Fruit fly (Drosophila melanogaster) whole organism, wandering third instar larva: Measurements from ENCODE around the gene CG43057.

Source experiments
- Abd-B ChIP-seq: fragments of >200 bp; optimal IDR thresholded peaks from 2 replicates; lab custom pipeline; 2017; ENCODE audit warnings: missing biosample characterization, missing genetic modification characterization
- CG32264 ChIP-seq: fragments of 200-800 bp; sonication (Bioruptor generic); optimal IDR thresholded peaks from 2 replicates; lab custom pipeline; 2016; ENCODE audit warnings: missing biosample characterization, missing genetic modification characterization
- CG9705 ChIP-seq: fragments of 200-800 bp; sonication (Bioruptor generic); optimal IDR thresholded peaks from 2 replicates; lab custom pipeline; 2018; ENCODE audit warnings: missing biosample characterization, mild to moderate bottlenecking, missing genetic modification characterization
- CrebA ChIP-seq: fragments of 200-800 bp; sonication (Bioruptor generic); optimal IDR thresholded peaks from 2 replicates; lab custom pipeline; 2016; ENCODE audit warnings: missing biosample characterization, mild to moderate bottlenecking, missing genetic modification characterization, borderline replicate concordance
- Dfd ChIP-seq: fragments of >200 bp; optimal IDR thresholded peaks from 2 replicates; lab custom pipeline; 2017; ENCODE audit warnings: missing biosample characterization, missing genetic modification characterization
- Dif ChIP-seq: fragments of 200-275, 200-300 bp; sonication (Bioruptor generic); optimal IDR thresholded peaks from 2 replicates; lab custom pipeline; 2018; ENCODE audit warnings: missing biosample characterization, missing genetic modification characterization; ENCODE audit not compliant: partially characterized antibody
- GATAd ChIP-seq: sonication (Bioruptor generic); optimal IDR thresholded peaks from 2 replicates; lab custom pipeline; 2016; ENCODE audit warnings: missing biosample characterization, missing genetic modification characterization
- HLH106 ChIP-seq: fragments of 200-800 bp; optimal IDR thresholded peaks from 3 replicates; lab custom pipeline; 2019; ENCODE audit warnings: missing biosample characterization, mild to moderate bottlenecking, missing genetic modification characterization, moderate library complexity
- Hnf4 ChIP-seq: fragments of 200-800 bp; sonication (Bioruptor generic); optimal IDR thresholded peaks from 2 replicates; lab custom pipeline; 2016; ENCODE audit warnings: missing biosample characterization, mild to moderate bottlenecking, missing genetic modification characterization
- Hr78 ChIP-seq: fragments of >200 bp; optimal IDR thresholded peaks from 2 replicates; lab custom pipeline; 2017; ENCODE audit warnings: missing biosample characterization, missing genetic modification characterization
- Hr83 ChIP-seq: fragments of 200-300 bp; sonication (Bioruptor generic); optimal IDR thresholded peaks from 2 replicates; lab custom pipeline; 2016; ENCODE audit warnings: missing biosample characterization, mild to moderate bottlenecking, missing genetic modification characterization, moderate library complexity; ENCODE audit not compliant: poor library complexity, severe bottlenecking
- Jra ChIP-seq: sonication (Bioruptor generic); optimal IDR thresholded peaks from 2 replicates; lab custom pipeline; 2016; ENCODE audit warnings: missing biosample characterization, missing genetic modification characterization
- Mio ChIP-seq: sonication (Bioruptor generic); optimal IDR thresholded peaks from 2 replicates; lab custom pipeline; 2016; ENCODE audit warnings: missing biosample characterization, missing genetic modification characterization
- Myc ChIP-seq: fragments of >200 bp; optimal IDR thresholded peaks from 2 replicates; lab custom pipeline; 2017
- N ChIP-seq: fragments of >200 bp; optimal IDR thresholded peaks from 2 replicates; lab custom pipeline; 2018; ENCODE audit warnings: missing biosample characterization, missing external identifiers, missing genetic modification characterization
- OdsH ChIP-seq: fragments of 200-800 bp; sonication (Bioruptor generic); optimal IDR thresholded peaks from 2 replicates; lab custom pipeline; 2016; ENCODE audit warnings: missing biosample characterization, mild to moderate bottlenecking, missing genetic modification characterization
- Rel ChIP-seq, 2 experiments: fragments of 200-800 bp; sonication (Bioruptor generic) in 1 of 2; optimal IDR thresholded peaks; 2 replicates in 1 of 2; 3 replicates in 1 of 2; lab custom pipeline; 2016 to 2019; ENCODE audit warnings: mild to moderate bottlenecking in 2 of 2, missing biosample characterization in 2 of 2, missing genetic modification characterization in 2 of 2, moderate library complexity in 1 of 2
- Sp1 ChIP-seq: fragments of 200-800 bp; sonication (Bioruptor generic); optimal IDR thresholded peaks from 3 replicates; lab custom pipeline; 2019; ENCODE audit warnings: missing biosample characterization, mild to moderate bottlenecking, missing genetic modification characterization, moderate library complexity
- Vsx2 ChIP-seq: fragments of 200-300, 225-300 bp; sonication (Bioruptor generic); optimal IDR thresholded peaks from 2 replicates; lab custom pipeline; 2018; ENCODE audit warnings: missing biosample characterization, missing genetic modification characterization; ENCODE audit not compliant: partially characterized antibody
- br ChIP-seq: fragments of 200-800 bp; sonication (Bioruptor generic); optimal IDR thresholded peaks from 2 replicates; lab custom pipeline; 2016; ENCODE audit warnings: missing biosample characterization, missing genetic modification characterization
- brk ChIP-seq: fragments of 200-800 bp; sonication (Bioruptor generic); optimal IDR thresholded peaks from 2 replicates; lab custom pipeline; 2016; ENCODE audit warnings: missing biosample characterization, mild to moderate bottlenecking, missing genetic modification characterization
- dl ChIP-seq, 2 experiments: fragments of 175-275, 200-275 bp in 1 of 2; fragments of 200-275 bp in 1 of 2; sonication (Bioruptor generic); optimal IDR thresholded peaks; lab custom pipeline; 2018; ENCODE audit warnings: mild to moderate bottlenecking in 2 of 2, missing biosample characterization in 2 of 2, missing genetic modification characterization in 2 of 2, moderate library complexity in 2 of 2; ENCODE audit not compliant: partially characterized antibody in 2 of 2, insufficient read depth in 1 of 2
- dmrt93B ChIP-seq: fragments of 200-800 bp; sonication (Bioruptor generic); optimal IDR thresholded peaks from 2 replicates; lab custom pipeline; 2018; ENCODE audit warnings: missing biosample characterization, mild to moderate bottlenecking, missing genetic modification characterization
- dsf ChIP-seq: sonication (Bioruptor generic); optimal IDR thresholded peaks from 2 replicates; lab custom pipeline; 2016; ENCODE audit warnings: missing biosample characterization, missing genetic modification characterization, borderline replicate concordance
- ey ChIP-seq: fragments of 200-800 bp; sonication (Bioruptor generic); optimal IDR thresholded peaks from 2 replicates; lab custom pipeline; 2016; ENCODE audit warnings: missing biosample characterization, missing genetic modification characterization
- foxo ChIP-seq, 2 experiments: fragments of 200-800 bp; sonication (Bioruptor generic); optimal IDR thresholded peaks; 2 replicates in 1 of 2; 3 replicates in 1 of 2; lab custom pipeline; 2016 to 2017; ENCODE audit warnings: missing biosample characterization in 2 of 2, missing genetic modification characterization in 2 of 2
- fru ChIP-seq: fragments of 200-800 bp; sonication (Bioruptor generic); optimal IDR thresholded peaks from 3 replicates; lab custom pipeline; 2016; ENCODE audit warnings: missing biosample characterization, mild to moderate bottlenecking, missing genetic modification characterization
- h ChIP-seq: fragments of 200-800 bp; sonication (Bioruptor generic); optimal IDR thresholded peaks from 3 replicates; lab custom pipeline; 2016; ENCODE audit warnings: missing biosample characterization, mild to moderate bottlenecking, missing genetic modification characterization
- jim ChIP-seq: fragments of 175-275, 200-325 bp; sonication (Bioruptor generic); optimal IDR thresholded peaks from 2 replicates; lab custom pipeline; 2016; ENCODE audit warnings: missing biosample characterization, mild to moderate bottlenecking, missing genetic modification characterization
- lola ChIP-seq: fragments of >200 bp; optimal IDR thresholded peaks from 2 replicates; lab custom pipeline; 2017; ENCODE audit warnings: missing biosample characterization, missing genetic modification characterization
- pan ChIP-seq: fragments of >200 bp; optimal IDR thresholded peaks from 2 replicates; lab custom pipeline; 2017
- psq ChIP-seq: fragments of 200-800 bp; sonication (Bioruptor generic); optimal IDR thresholded peaks from 3 replicates; lab custom pipeline; 2017; ENCODE audit warnings: missing biosample characterization, mild to moderate bottlenecking, missing genetic modification characterization, moderate library complexity
- rgr ChIP-seq: fragments of 200-800 bp; sonication (Bioruptor generic); optimal IDR thresholded peaks from 3 replicates; lab custom pipeline; 2016; ENCODE audit warnings: missing biosample characterization, mild to moderate bottlenecking, missing genetic modification characterization
- sage ChIP-seq: fragments of 200-800 bp; sonication (Bioruptor generic); optimal IDR thresholded peaks from 2 replicates; lab custom pipeline; 2016; ENCODE audit warnings: missing biosample characterization, mild to moderate bottlenecking, missing genetic modification characterization
- sv ChIP-seq: fragments of 200-800 bp; sonication (Bioruptor generic); optimal IDR thresholded peaks from 3 replicates; lab custom pipeline; 2016; ENCODE audit warnings: missing biosample characterization, missing genetic modification characterization
- tai ChIP-seq: sonication (Bioruptor generic); optimal IDR thresholded peaks from 2 replicates; lab custom pipeline; 2016; ENCODE audit warnings: missing biosample characterization, missing genetic modification characterization
- usp ChIP-seq: fragments of >200 bp; optimal IDR thresholded peaks from 2 replicates; lab custom pipeline; 2017; ENCODE audit warnings: missing biosample characterization, missing genetic modification characterization
- woc ChIP-seq: sonication (Bioruptor generic); optimal IDR thresholded peaks from 2 replicates; lab custom pipeline; 2016; ENCODE audit warnings: missing biosample characterization, mild to moderate bottlenecking, missing genetic modification characterization

Gene CG43057

DNA sequence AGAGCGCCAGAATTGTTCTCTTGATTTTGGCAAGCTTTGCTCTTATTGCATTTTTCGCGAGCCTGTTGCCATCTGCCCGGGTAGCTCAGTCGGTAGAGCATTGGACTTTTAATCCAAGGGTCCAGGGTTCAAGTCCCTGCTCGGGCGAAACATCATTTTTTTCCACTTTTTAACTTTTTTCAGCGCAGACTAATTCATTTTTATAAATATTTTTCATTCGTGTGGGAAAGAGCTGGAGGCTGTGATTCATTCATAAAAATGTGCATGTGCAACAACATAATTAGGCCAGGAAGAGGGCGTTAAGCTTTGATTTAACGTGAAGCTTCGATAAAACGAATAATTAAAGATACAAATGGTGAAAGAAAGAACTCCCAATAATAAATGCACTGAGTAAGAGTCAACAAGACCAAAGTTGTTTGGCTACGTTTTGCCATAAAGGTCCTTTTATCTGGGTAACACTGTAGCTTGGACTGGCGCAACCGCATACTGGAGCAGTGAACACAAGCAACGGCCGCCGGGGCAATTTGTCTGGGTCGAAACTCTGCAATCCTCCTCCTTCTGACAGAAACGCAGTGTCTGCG, 46.9 kb upstream of the CG43057 start:
- TF ChIP-seq OdsH (GFP tag; lab: Kevin White, UChicago) (peak; percentile 83), Dfd (GFP tag; lab: Kevin White, UChicago) (no peak), Vsx2 (GFP tag; lab: Kevin White, UChicago) (no peak), foxo (GFP tag; optimal IDR thresholded peaks at IDR 0.05; lab: Kevin White, UChicago) (peak; percentile 30 to 89), GATAd (GFP tag; lab: Kevin White, UChicago) (no peak), lola (GFP tag; lab: Kevin White, UChicago) (no peak), Hr78 (GFP tag; lab: Kevin White, UChicago) (no peak), N (GFP tag; lab: Kevin White, UChicago) (no peak), HLH106 (peak; percentile 87), Sp1 (peak; percentile 85), jim (GFP tag; lab: Kevin White, UChicago) (no peak), Dif (GFP tag; lab: Kevin White, UChicago) (no peak), CrebA (GFP tag; lab: Kevin White, UChicago) (peak; percentile 62), dmrt93B (GFP tag; lab: Kevin White, UChicago) (peak; percentile 73), h (GFP tag; lab: Kevin White, UChicago) (peak; percentile 89), dl (GFP tag; optimal IDR thresholded peaks at IDR 0.05; lab: Kevin White, UChicago; ENCODE audit: insufficient read depth in 1 of 2, partially characterized antibody in 2 of 2) (no peak), Myc (lab: Kevin White, UChicago) (no peak), rgr (GFP tag; lab: Kevin White, UChicago) (peak; percentile 83), dsf (GFP tag; lab: Kevin White, UChicago) (no peak), usp (GFP tag; lab: Kevin White, UChicago) (no peak), Hnf4 (GFP tag; lab: Kevin White, UChicago) (peak; percentile 85), CG32264 (GFP tag; lab: Kevin White, UChicago) (peak; percentile 59), Hr83 (GFP tag; lab: Kevin White, UChicago) (no peak), br (peak; percentile 85), brk (peak; percentile 61), CG9705 (GFP tag; lab: Kevin White, UChicago) (peak; percentile 63), fru (GFP tag; lab: Kevin White, UChicago) (peak; percentile 87), woc (peak; percentile 85), ey (GFP tag; lab: Kevin White, UChicago) (peak; percentile 85), sv (GFP tag; lab: Kevin White, UChicago) (no peak), Abd-B (GFP tag; lab: Kevin White, UChicago) (no peak), pan (no peak), Rel (GFP tag; optimal IDR thresholded peaks at IDR 0.05; lab: Kevin White, UChicago) (peak; percentile 8), Rel (tag; optimal IDR thresholded peaks at IDR 0.05; lab: Kevin White, UChicago) (peak; percentile 62), Jra (GFP tag; lab: Kevin White, UChicago) (peak; percentile 64), psq (peak; percentile 76), tai (peak; percentile 81), sage (GFP tag; lab: Kevin White, UChicago) (peak; percentile 73), Mio (peak; percentile 15)
- TF ChIP-seq, all 38 proteins: peak for 22

dm6 chr2L:8290092-8290424, 46.3 kb upstream of the CG43057 start:
- TF ChIP-seq lola (GFP tag; lab: Kevin White, UChicago) = no peak
- TF ChIP-seq GATAd (GFP tag; lab: Kevin White, UChicago) = no peak
- no peak for TF ChIP-seq CrebA (GFP tag; lab: Kevin White, UChicago)
- TF ChIP-seq Hr78 (GFP tag; lab: Kevin White, UChicago) = no peak
- no peak for TF ChIP-seq Abd-B (GFP tag; lab: Kevin White, UChicago)
- no peak for TF ChIP-seq dmrt93B (GFP tag; lab: Kevin White, UChicago)
- TF ChIP-seq Jra (GFP tag; lab: Kevin White, UChicago) = no peak
- no peak for TF ChIP-seq rgr (GFP tag; lab: Kevin White, UChicago)
- TF ChIP-seq Rel (GFP tag; optimal IDR thresholded peaks at IDR 0.05; lab: Kevin White, UChicago) = no peak
- no peak for TF ChIP-seq Rel (tag; optimal IDR thresholded peaks at IDR 0.05; lab: Kevin White, UChicago)
- TF ChIP-seq sage (GFP tag; lab: Kevin White, UChicago) = no peak
- no peak for TF ChIP-seq OdsH (GFP tag; lab: Kevin White, UChicago)
- TF ChIP-seq Vsx2 (GFP tag; lab: Kevin White, UChicago) = no peak
- no peak for TF ChIP-seq fru (GFP tag; lab: Kevin White, UChicago)
